Worm (Caenorhabditis elegans): Measurements from ENCODE around the gene F57A10.2.

ce11 chrV:15730459-15730858 is 35.9 kb upstream of the F57A10.2 start, which contains the start of gene Y6E2A.10:
- no peak for TF ChIP-seq nhr-77 (tag; optimal IDR thresholded peaks at IDR 0.05)
- no peak for TF ChIP-seq nhr-11 (tag; optimal IDR thresholded peaks at IDR 0.05)
- no peak for TF ChIP-seq ceh-82 (tag; optimal IDR thresholded peaks at IDR 0.05)
- TF ChIP-seq snpc-4 (tag; optimal IDR thresholded peaks at IDR 0.05), result no peak
- no peak for TF ChIP-seq aly-2 (tag; optimal IDR thresholded peaks at IDR 0.05)
- no peak for TF ChIP-seq ama-1 (optimal IDR thresholded peaks at IDR 0.05)
- no peak for TF ChIP-seq sma-3 (GFP tag; optimal IDR thresholded peaks at IDR 0.05)
